Worm (Caenorhabditis elegans) whole organism, L2 larva: ENCODE results near the gene vnut-1.

Experiments used
- aly-2 ChIP-seq: fragments of 150-350 bp; optimal IDR thresholded peaks from 2 replicates; lab custom pipeline; 2014; ENCODE audit warnings: missing biosample characterization, missing genetic modification characterization
- ama-1 ChIP-seq: fragments of 150-350 bp; optimal IDR thresholded peaks from 2 replicates; lab custom pipeline; 2018; ENCODE audit warnings: inconsistent platforms
- ceh-16 ChIP-seq: fragments of 150-350 bp; optimal IDR thresholded peaks from 2 replicates; lab custom pipeline; 2014; ENCODE audit warnings: missing biosample characterization, missing genetic modification characterization
- ceh-82 ChIP-seq: fragments of 150-350 bp; optimal IDR thresholded peaks from 2 replicates; lab custom pipeline; 2014; ENCODE audit warnings: missing biosample characterization, missing genetic modification characterization
- elt-3 ChIP-seq: sonication (generic microtip); optimal IDR thresholded peaks from 2 replicates; lab custom pipeline; 2017; ENCODE audit warnings: missing biosample characterization, missing genetic modification characterization
- lin-11 ChIP-seq: fragments of 150-350 bp; sonication (generic microtip); optimal IDR thresholded peaks from 2 replicates; lab custom pipeline; 2014; ENCODE audit warnings: missing biosample characterization, missing genetic modification characterization, inconsistent platforms, mixed read lengths
- mab-5 ChIP-seq: fragments of 150-350 bp; optimal IDR thresholded peaks from 2 replicates; lab custom pipeline; 2014; ENCODE audit warnings: missing biosample characterization, missing genetic modification characterization
- nhr-11 ChIP-seq: fragments of 150-350 bp; optimal IDR thresholded peaks from 2 replicates; lab custom pipeline; 2014; ENCODE audit warnings: missing biosample characterization, missing genetic modification characterization
- nhr-237 ChIP-seq: fragments of 150-350 bp; optimal IDR thresholded peaks from 2 replicates; lab custom pipeline; 2014; ENCODE audit warnings: missing biosample characterization, missing genetic modification characterization
- unc-39 ChIP-seq: fragments of 150-350 bp; optimal IDR thresholded peaks from 2 replicates; lab custom pipeline; 2014; ENCODE audit warnings: missing biosample characterization, missing genetic modification characterization
- zag-1 ChIP-seq: fragments of 150-350 bp; optimal IDR thresholded peaks from 2 replicates; lab custom pipeline; 2014; ENCODE audit warnings: missing biosample characterization, missing genetic modification characterization
- ztf-11 ChIP-seq: sonication (generic microtip); optimal IDR thresholded peaks from 2 replicates; lab custom pipeline; 2017; ENCODE audit warnings: missing biosample characterization, missing genetic modification characterization

ce11 chrII:14527104-14527503, 37.5 kb downstream of the vnut-1 start:
- TF ChIP-seq ceh-16 (tag; lab: Kevin White, UChicago) (no peak), unc-39 (tag; lab: Kevin White, UChicago) (no peak), ceh-82 (tag; lab: Kevin White, UChicago) (no peak), lin-11 (tag; lab: Kevin White, UChicago) (no peak), ztf-11 (tag; lab: Kevin White, UChicago) (no peak), mab-5 (tag; lab: Kevin White, UChicago) (no peak), aly-2 (no peak), nhr-237 (tag; lab: Kevin White, UChicago) (no peak), elt-3 (no peak), ama-1 (lab: Kevin White, UChicago) (no peak), zag-1 (no peak), nhr-11 (tag; lab: Kevin White, UChicago) (no peak)
